Fruit fly (Drosophila melanogaster): ENCODE measurements around the gene CG13386.

DNA sequence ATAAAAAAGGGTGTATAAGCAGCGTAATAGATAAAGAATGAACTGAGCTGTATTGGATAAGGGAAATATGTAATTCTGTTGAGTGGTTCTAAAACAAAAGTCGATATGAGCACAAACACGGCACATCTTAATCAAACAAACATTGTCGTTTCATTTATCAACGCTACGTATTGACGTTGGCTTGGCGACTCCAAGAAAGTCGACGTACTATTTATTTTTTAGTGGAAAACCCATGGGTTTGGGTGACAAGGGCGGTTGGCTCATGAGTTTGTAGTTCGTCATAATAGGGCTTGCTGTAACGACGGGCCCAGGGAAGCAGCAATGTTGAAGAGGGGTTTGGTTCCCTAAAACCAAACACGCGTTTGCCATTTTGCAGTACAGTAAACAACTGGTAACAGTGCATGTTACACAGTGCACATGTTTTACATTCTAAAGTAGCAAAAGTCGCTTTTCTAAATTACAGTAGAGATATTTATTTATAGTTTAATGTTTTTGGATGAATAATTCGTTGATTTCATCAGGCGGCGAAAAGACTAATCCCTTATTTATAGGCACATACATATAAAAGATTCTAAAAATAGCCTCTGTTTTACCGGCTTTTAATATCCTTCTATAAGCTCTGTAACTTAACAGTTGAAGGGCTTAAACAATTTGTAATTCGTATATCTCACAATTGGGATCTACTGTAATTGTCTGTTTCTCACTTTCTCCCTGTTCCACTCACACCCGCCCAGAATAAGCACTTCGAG, 37.4 kb upstream of the CG13386 start:
- no peak for TF ChIP-seq h (optimal IDR thresholded peaks at IDR 0.05)
- no peak for TF ChIP-seq Sin3A (optimal IDR thresholded peaks at IDR 0.05)
- TF ChIP-seq insv (optimal IDR thresholded peaks at IDR 0.05): no peak
- TF ChIP-seq psq (optimal IDR thresholded peaks at IDR 0.05): no peak
- TF ChIP-seq ttk (optimal IDR thresholded peaks at IDR 0.05): no peak

All from Kc167 (cell line).